Fruit fly (Drosophila melanogaster): ENCODE measurements around the gene Pc.
A peak's percentile ranks its signal among the peaks of the same experiment; 100 is the strongest.

DNA sequence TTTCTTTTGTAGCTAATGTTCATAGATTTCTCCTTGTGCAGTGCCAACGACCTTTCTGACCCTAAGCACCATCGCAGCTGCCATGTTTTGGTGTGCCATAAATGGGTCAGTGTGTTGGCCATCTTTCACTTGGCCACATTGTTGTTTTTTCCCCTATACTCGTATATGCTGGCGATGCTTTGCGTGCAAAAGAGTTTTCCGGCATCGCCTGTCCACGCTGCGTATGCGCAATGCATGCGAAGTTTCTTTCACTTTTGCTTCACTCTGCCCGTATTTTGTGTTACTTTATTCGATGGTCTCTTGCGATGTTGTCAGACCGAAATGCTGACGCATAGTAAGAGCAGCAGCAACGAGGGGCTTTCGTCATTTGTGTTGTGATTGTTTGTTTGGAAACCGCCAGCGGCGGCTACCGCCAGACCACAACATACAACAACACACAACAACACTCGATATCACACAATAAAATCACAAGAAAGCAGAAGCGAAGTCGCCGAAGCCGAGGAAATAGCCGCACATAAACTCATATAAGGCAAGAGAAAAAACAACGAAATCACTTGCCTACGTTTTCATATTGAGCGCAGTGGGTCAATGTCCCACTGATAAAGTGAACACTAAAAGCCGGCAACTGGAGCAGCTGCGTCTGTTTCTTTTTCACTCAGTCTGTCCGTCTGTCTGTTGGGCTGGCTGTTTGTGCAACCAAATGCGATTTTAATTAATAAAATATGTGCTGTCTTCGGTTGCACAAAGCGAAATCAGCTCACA lies 56.2 kb downstream of the Pc start:
- TF ChIP-seq CG8319 (GFP tag; optimal IDR thresholded peaks at IDR 0.05), result no peak
- no peak for TF ChIP-seq Sox102F (GFP tag; optimal IDR thresholded peaks at IDR 0.05)
- no peak for TF ChIP-seq Hr38 (GFP tag; optimal IDR thresholded peaks at IDR 0.05)
- no peak for TF ChIP-seq fd59A (GFP tag; optimal IDR thresholded peaks at IDR 0.05)
- TF ChIP-seq eg (GFP tag; IDR thresholded peaks at IDR 0.05), result 0 out of 3 replicates have a peak, but pooled peaks have one; percentile 28
- 0 out of 3 replicates have a peak, but pooled peaks have one; percentile 17 for TF ChIP-seq CG8119 (GFP tag; IDR thresholded peaks at IDR 0.05)
- no peak for TF ChIP-seq Sox15 (GFP tag; optimal IDR thresholded peaks at IDR 0.05)
